Worm (Caenorhabditis elegans) whole organism, L2 larva: Measurements from ENCODE around the gene C05B5.8.

Experiments
- ceh-16 ChIP-seq: fragments of 150-350 bp; optimal IDR thresholded peaks from 2 replicates; lab custom pipeline; 2014; ENCODE audit warnings: missing biosample characterization, missing genetic modification characterization
- lin-39 ChIP-seq: fragments of 150-350 bp; optimal IDR thresholded peaks from 2 replicates; lab custom pipeline; 2014; ENCODE audit warnings: missing biosample characterization, missing genetic modification reagents, missing genetic modification characterization
- nhr-77 ChIP-seq: fragments of 150-350 bp; optimal IDR thresholded peaks from 2 replicates; lab custom pipeline; 2014; ENCODE audit warnings: missing biosample characterization, missing genetic modification characterization
- ztf-11 ChIP-seq: sonication (generic microtip); optimal IDR thresholded peaks from 2 replicates; lab custom pipeline; 2017; ENCODE audit warnings: missing biosample characterization, missing genetic modification characterization

DNA sequence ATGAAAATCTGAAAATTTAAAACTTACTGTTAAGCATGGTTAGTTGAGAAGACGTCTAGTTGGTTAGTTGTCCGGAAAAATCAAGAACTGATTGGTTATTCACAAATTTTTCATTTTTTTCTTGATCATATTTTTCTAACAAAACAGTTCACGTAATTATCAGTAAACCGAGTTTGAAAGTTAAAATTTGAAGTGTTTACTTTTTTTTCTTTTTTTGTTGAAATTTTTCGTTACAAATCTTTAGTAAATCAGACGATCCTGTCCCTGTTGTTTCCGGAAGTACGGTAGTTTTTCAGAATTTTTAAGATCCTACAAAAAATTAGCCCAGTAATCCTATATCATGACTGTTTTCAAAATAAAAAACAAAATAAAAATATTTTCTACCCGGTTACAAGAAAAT is 6.2 kb downstream of the C05B5.8 start, which contains the start of gene C05B5.2:
- TF ChIP-seq nhr-77 (tag; lab: Kevin White, UChicago) (no peak), lin-39 (no peak), ztf-11 (tag; lab: Kevin White, UChicago) (no peak), ceh-16 (tag; lab: Kevin White, UChicago) (no peak)
